Fruit fly (Drosophila melanogaster) whole organism, embryonic: ENCODE results near the gene Acyp2.

Source experiments
- CG11085 ChIP-seq: fragments of 200-800 bp; sonication (Bioruptor generic); IDR thresholded peaks from 2 replicates; pipeline ENCODE4 v1.3.6; 2022; ENCODE audit warnings: missing biosample characterization, missing genetic modification characterization
- CG11093 ChIP-seq: fragments of 200-800 bp; sonication (Bioruptor generic); IDR thresholded peaks from 3 replicates; pipeline ENCODE4 v1.3.6; 2022; ENCODE audit warnings: missing biosample characterization, missing genetic modification characterization
- CG11696 ChIP-seq: fragments of 200-800 bp; sonication (Bioruptor generic); IDR thresholded peaks from 2 replicates; pipeline ENCODE4 v1.3.6; 2022; ENCODE audit warnings: missing biosample characterization, missing genetic modification characterization
- CG13894 ChIP-seq: fragments of 200-800 bp; sonication (Bioruptor generic); optimal IDR thresholded peaks from 3 replicates; lab custom pipeline; 2018; ENCODE audit warnings: missing biosample characterization, mild to moderate bottlenecking, missing genetic modification characterization, moderate library complexity
- CG15601 ChIP-seq: fragments of 200-800 bp; sonication (Bioruptor generic); optimal IDR thresholded peaks from 3 replicates; lab custom pipeline; 2019; ENCODE audit warnings: missing biosample characterization, mild to moderate bottlenecking, missing genetic modification characterization, moderate library complexity
- CG18262 ChIP-seq: fragments of 200-800 bp; optimal IDR thresholded peaks from 3 replicates; lab custom pipeline; 2019; ENCODE audit warnings: missing biosample characterization, mild to moderate bottlenecking, missing genetic modification characterization, moderate library complexity
- CG30431 ChIP-seq: fragments of 200-800 bp; sonication (Bioruptor generic); optimal IDR thresholded peaks from 2 replicates; lab custom pipeline; 2017; ENCODE audit warnings: missing biosample characterization, missing genetic modification characterization
- CG3065 ChIP-seq: fragments of 200-800 bp; sonication (Bioruptor generic); optimal IDR thresholded peaks from 2 replicates; lab custom pipeline; 2016; ENCODE audit warnings: missing biosample characterization, missing genetic modification characterization
- CG3847 ChIP-seq: fragments of 200-800 bp; sonication (Bioruptor generic); IDR thresholded peaks from 2 replicates; pipeline ENCODE4 v1.3.6; 2022; ENCODE audit warnings: missing biosample characterization, missing genetic modification characterization
- CG6272 ChIP-seq: fragments of 200-800 bp; sonication (Bioruptor generic); IDR thresholded peaks from 2 replicates; pipeline ENCODE4 v1.3.6; 2022; ENCODE audit warnings: missing biosample characterization, missing genetic modification characterization
- CG6689 ChIP-seq: fragments of 200-800 bp; sonication (Bioruptor generic); IDR thresholded peaks from 2 replicates; pipeline ENCODE4 v1.3.6; 2022; ENCODE audit warnings: missing biosample characterization, missing genetic modification characterization
- CG7271 ChIP-seq: fragments of 200-800 bp; sonication (Bioruptor generic); optimal IDR thresholded peaks from 2 replicates; lab custom pipeline; 2018; ENCODE audit warnings: missing biosample characterization, mild to moderate bottlenecking, missing genetic modification characterization, moderate library complexity
- CG7987 ChIP-seq: fragments of 200-800 bp; sonication (Bioruptor generic); optimal IDR thresholded peaks from 2 replicates; lab custom pipeline; 2018; ENCODE audit warnings: missing biosample characterization, mild to moderate bottlenecking, missing genetic modification characterization, moderate library complexity
- CG8089 ChIP-seq: fragments of 200-800 bp; sonication (Bioruptor generic); optimal IDR thresholded peaks from 3 replicates; lab custom pipeline; 2016; ENCODE audit warnings: missing biosample characterization, missing genetic modification characterization
- CG8944 ChIP-seq: fragments of 200-800 bp; sonication (Bioruptor generic); optimal IDR thresholded peaks from 3 replicates; lab custom pipeline; 2016; ENCODE audit warnings: missing biosample characterization, missing genetic modification characterization
- Camta ChIP-seq: fragments of 200-800 bp; sonication (Bioruptor generic); optimal IDR thresholded peaks from 2 replicates; lab custom pipeline; 2016; ENCODE audit warnings: missing biosample characterization, missing genetic modification characterization
- Chrac-16 ChIP-seq: fragments of 200-800 bp; sonication (Bioruptor generic); optimal IDR thresholded peaks from 3 replicates; lab custom pipeline; 2016; ENCODE audit warnings: missing biosample characterization, missing genetic modification characterization
- CrebB ChIP-seq: fragments of 200-800 bp; sonication (Bioruptor generic); optimal IDR thresholded peaks from 3 replicates; lab custom pipeline; 2018; ENCODE audit warnings: missing biosample characterization, mild to moderate bottlenecking, missing genetic modification characterization
- D19B ChIP-seq: fragments of 200-800 bp; sonication (Bioruptor generic); optimal IDR thresholded peaks from 2 replicates; lab custom pipeline; 2017; ENCODE audit warnings: missing biosample characterization, mild to moderate bottlenecking, missing genetic modification characterization
- Dip2 ChIP-seq: fragments of 200-800 bp; sonication (Bioruptor generic); IDR thresholded peaks from 2 replicates; pipeline ENCODE4 v1.3.6; 2022; ENCODE audit warnings: missing biosample characterization, missing genetic modification characterization
- ERR ChIP-seq: fragments of 200-800 bp; sonication (Bioruptor generic); optimal IDR thresholded peaks from 2 replicates; lab custom pipeline; 2016; ENCODE audit warnings: missing biosample characterization, missing genetic modification characterization
- Ets65A ChIP-seq: fragments of 200-800 bp; sonication (Bioruptor generic); peaks from one replicate; lab custom pipeline; 2016; ENCODE audit warnings: missing biosample characterization, missing genetic modification characterization
- Gsc ChIP-seq: fragments of 200-800 bp; sonication (Bioruptor generic); IDR thresholded peaks from 2 replicates; pipeline ENCODE4 v1.3.6; 2022; ENCODE audit warnings: missing biosample characterization, missing genetic modification characterization
- HHEX ChIP-seq: fragments of 200-800 bp; sonication (Bioruptor generic); optimal IDR thresholded peaks from 3 replicates; lab custom pipeline; 2017; ENCODE audit warnings: missing biosample characterization, mild to moderate bottlenecking, missing genetic modification characterization, missing genetic modification reagents
- HLH54F ChIP-seq: fragments of 200-800 bp; sonication (Bioruptor generic); optimal IDR thresholded peaks from 3 replicates; lab custom pipeline; 2016; ENCODE audit warnings: missing biosample characterization, missing genetic modification characterization
- Hmr ChIP-seq: fragments of 200-800 bp; sonication (Bioruptor generic); optimal IDR thresholded peaks from 3 replicates; lab custom pipeline; 2017; ENCODE audit warnings: mild to moderate bottlenecking, missing biosample characterization, missing genetic modification reagents, missing genetic modification characterization
- Lpt ChIP-seq: fragments of >200 bp; optimal IDR thresholded peaks from 2 replicates; lab custom pipeline; 2018; ENCODE audit warnings: missing biosample characterization, missing genetic modification characterization
- NfI ChIP-seq: fragments of 200-800 bp; sonication (Bioruptor generic); optimal IDR thresholded peaks from 3 replicates; lab custom pipeline; 2018; ENCODE audit warnings: missing biosample characterization, mild to moderate bottlenecking, missing genetic modification characterization, moderate library complexity
- Opbp ChIP-seq: fragments of 200-800 bp; sonication (Bioruptor generic); IDR thresholded peaks from 3 replicates; pipeline ENCODE4 v1.3.6; 2022; ENCODE audit warnings: missing biosample characterization, missing genetic modification characterization; ENCODE audit not compliant: partially characterized antibody
- Poxn ChIP-seq: fragments of 200-800 bp; sonication (Bioruptor generic); IDR thresholded peaks from 2 replicates; pipeline ENCODE4 v1.3.6; 2022; ENCODE audit warnings: missing biosample characterization, missing genetic modification characterization
- Scr ChIP-seq: fragments of 200-800 bp; sonication (Bioruptor generic); IDR thresholded peaks from 2 replicates; pipeline ENCODE4 v1.3.6; 2022; ENCODE audit warnings: missing biosample characterization, missing genetic modification characterization; ENCODE audit not compliant: partially characterized antibody
- Sin3A ChIP-seq: fragments of >200 bp; optimal IDR thresholded peaks from 2 replicates; lab custom pipeline; 2018
- Sox100B ChIP-seq: fragments of 200-800 bp; sonication (Bioruptor generic); optimal IDR thresholded peaks from 3 replicates; lab custom pipeline; 2018; ENCODE audit warnings: missing biosample characterization, mild to moderate bottlenecking, missing genetic modification characterization
- TFAM ChIP-seq: fragments of 200-800 bp; sonication (Bioruptor generic); optimal IDR thresholded peaks from 2 replicates; lab custom pipeline; 2017; ENCODE audit warnings: missing biosample characterization, missing genetic modification characterization, inconsistent platforms
- Usf ChIP-seq: fragments of 200-800 bp; sonication (Bioruptor generic); optimal IDR thresholded peaks from 2 replicates; lab custom pipeline; 2017; ENCODE audit warnings: missing genotype, missing biosample characterization, missing genetic modification characterization
- cato ChIP-seq: fragments of 200-800 bp; sonication (Bioruptor generic); optimal IDR thresholded peaks from 2 replicates; lab custom pipeline; 2016; ENCODE audit warnings: missing biosample characterization, missing genetic modification characterization, borderline replicate concordance
- dpn ChIP-seq, 2 experiments: fragments of 200-800 bp; sonication (Bioruptor generic); optimal IDR thresholded peaks; 3 replicates each; lab custom pipeline; 2016; ENCODE audit warnings: missing biosample characterization in 2 of 2, missing genetic modification characterization in 2 of 2
- dysf ChIP-seq: fragments of 200-800 bp; sonication (Bioruptor generic); IDR thresholded peaks from 3 replicates; pipeline ENCODE4 v1.3.6; 2022; ENCODE audit warnings: missing biosample characterization, missing genetic modification characterization
- ham ChIP-seq: fragments of 200-800 bp; sonication (Bioruptor generic); IDR thresholded peaks from 2 replicates; pipeline ENCODE4 v1.3.6; 2022; ENCODE audit warnings: missing biosample characterization, missing genetic modification characterization
- her ChIP-seq: fragments of 200-800 bp; sonication (Bioruptor generic); optimal IDR thresholded peaks from 2 replicates; lab custom pipeline; 2016; ENCODE audit warnings: missing biosample characterization, missing genetic modification characterization
- klu ChIP-seq: fragments of 200-800 bp; sonication (Bioruptor generic); IDR thresholded peaks from 2 replicates; pipeline ENCODE4 v1.3.6; 2022; ENCODE audit warnings: missing biosample characterization, missing genetic modification characterization
- mld ChIP-seq: fragments of 200-800 bp; sonication (Bioruptor generic); IDR thresholded peaks from 3 replicates; pipeline ENCODE4 v1.3.6; 2022; ENCODE audit warnings: missing biosample characterization, missing genetic modification characterization; ENCODE audit not compliant: partially characterized antibody
- schlank ChIP-seq: fragments of 200-800 bp; sonication (Bioruptor generic); optimal IDR thresholded peaks from 2 replicates; lab custom pipeline; 2018; ENCODE audit warnings: missing biosample characterization, mild to moderate bottlenecking, missing genetic modification characterization
- shn ChIP-seq: fragments of 200-800 bp; sonication (Bioruptor generic); optimal IDR thresholded peaks from 3 replicates; lab custom pipeline; 2016; ENCODE audit warnings: missing biosample characterization, missing genetic modification characterization
- sim ChIP-seq: fragments of 200-800 bp; sonication (Bioruptor generic); IDR thresholded peaks from 2 replicates; pipeline ENCODE4 v1.3.6; 2022; ENCODE audit warnings: missing biosample characterization, missing genetic modification characterization
- sob ChIP-seq: fragments of 200-800 bp; sonication (Bioruptor generic); IDR thresholded peaks from 2 replicates; pipeline ENCODE4 v1.3.6; 2022; ENCODE audit warnings: missing biosample characterization, missing genetic modification characterization
- stwl ChIP-seq: fragments of 200-800 bp; sonication (Bioruptor generic); optimal IDR thresholded peaks from 3 replicates; lab custom pipeline; 2018; ENCODE audit warnings: missing biosample characterization, mild to moderate bottlenecking, missing genetic modification characterization, moderate library complexity
- tx ChIP-seq: fragments of 200-800 bp; sonication (Bioruptor generic); optimal IDR thresholded peaks from 2 replicates; lab custom pipeline; 2016; ENCODE audit warnings: missing biosample characterization, missing genetic modification characterization
- usp ChIP-seq: fragments of >200 bp; optimal IDR thresholded peaks from 2 replicates; lab custom pipeline; 2017; ENCODE audit warnings: missing biosample characterization, missing genetic modification characterization
- vvl ChIP-seq: fragments of 200-800 bp; sonication (Bioruptor generic); IDR thresholded peaks from 2 replicates; pipeline ENCODE4 v1.3.6; 2022; ENCODE audit warnings: missing biosample characterization, missing genetic modification characterization

Gene Acyp2

DNA sequence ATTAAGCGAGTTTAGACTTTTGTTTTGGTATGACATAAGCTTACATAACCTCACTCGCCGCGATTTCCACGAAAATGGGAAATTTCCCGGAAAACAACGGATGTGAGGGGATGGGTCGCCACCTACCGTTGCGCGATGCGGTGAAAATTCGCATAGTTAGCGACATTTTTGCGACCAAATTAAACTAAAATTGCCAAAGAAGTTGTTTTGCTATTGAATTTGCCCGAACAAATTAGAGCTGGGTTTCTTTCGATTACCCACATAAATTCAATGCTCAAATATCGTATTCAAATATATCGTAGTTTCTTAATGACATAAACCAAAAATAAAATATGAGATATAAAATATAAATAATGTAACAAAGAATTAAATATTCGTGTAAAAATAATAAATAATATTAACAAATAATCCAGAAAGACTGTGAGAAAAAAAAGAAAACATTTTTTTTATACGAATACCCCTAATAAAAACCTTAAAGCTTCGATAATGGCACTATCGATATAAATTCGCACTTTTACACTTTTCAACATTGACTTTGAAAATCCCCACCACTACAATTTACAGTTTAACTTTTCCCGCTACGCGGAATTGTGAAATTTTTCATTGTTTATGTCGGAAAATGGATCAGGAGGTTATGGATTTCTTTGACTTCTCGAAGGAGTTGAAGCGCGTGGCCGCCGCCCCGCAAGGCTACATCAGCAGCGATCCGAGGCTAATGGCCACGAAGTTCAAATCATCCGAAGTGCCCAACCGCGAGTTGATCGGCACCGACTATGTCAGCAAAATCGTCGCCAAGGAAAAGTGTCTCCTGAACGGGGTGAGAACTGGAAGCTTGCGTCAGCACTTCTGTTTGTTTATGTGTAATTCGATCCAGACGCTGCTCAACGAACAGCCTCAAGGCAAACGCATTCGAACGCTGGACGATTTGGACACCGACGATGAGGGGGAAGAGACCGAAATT lies 44.7 kb downstream of the Acyp2 start, which contains the start of the genes ND-23 and spn-E (continued):
- TF ChIP-seq klu (GFP tag; lab: Robert Waterston, UW) (no peak), CrebB (no peak), Hmr (GFP tag; lab: Kevin White, UChicago) (peak; percentile 57), CG30431 (no peak), CG7987 (no peak), tx (GFP tag; lab: Kevin White, UChicago) (no peak), ham (no peak), Opbp (peak; percentile 42; the same call in 1 of the 3 replicates), CG11696 (GFP tag; lab: Robert Waterston, UW) (no peak), CG6689 (GFP tag; lab: Robert Waterston, UW) (peak; percentile 57; the same call in 1 of the 2 replicates), mld (peak; percentile 60; the same call in 1 of the 3 replicates), Usf (GFP tag; lab: Kevin White, UChicago) (no peak), stwl (tag; lab: Kevin White, UChicago) (peak; percentile 79), CG13894 (tag; lab: Kevin White, UChicago) (no peak), CG3847 (GFP tag; lab: Robert Waterston, UW) (peak; percentile 63), NfI (peak; percentile 52), Gsc (no peak), Scr (GFP tag; lab: Robert Waterston, UW) (peak; percentile 88), vvl (peak; percentile 57), HHEX (GFP tag; lab: Kevin White, UChicago) (no peak), Ets65A (GFP tag; lab: Kevin White, UChicago) (no peak), CG8089 (no peak), TFAM (GFP tag; lab: Kevin White, UChicago) (no peak), CG7271 (tag; lab: Kevin White, UChicago) (peak; percentile 3), dpn (GFP tag; optimal IDR thresholded peaks at IDR 0.05; lab: Kevin White, UChicago) (peak in 1 of 2 experiments; percentile 60), Sin3A (lab: Kevin White, UChicago) (no peak), CG15601 (no peak), shn (GFP tag; lab: Kevin White, UChicago) (no peak), CG18262 (tag; lab: Kevin White, UChicago) (peak; percentile 69), Lpt (GFP tag; lab: Kevin White, UChicago) (no peak), CG11085 (GFP tag; lab: Robert Waterston, UW) (0 out of 2 replicates have a peak, but pooled peaks have one; percentile 23), ERR (no peak), Dip2 (no peak), her (no peak), Sox100B (GFP tag; lab: Kevin White, UChicago) (peak; percentile 54), sim (GFP tag; lab: Robert Waterston, UW) (no peak), cato (GFP tag; lab: Kevin White, UChicago) (no peak), CG6272 (GFP tag; lab: Robert Waterston, UW) (no peak; the same call in 1 of the 2 replicates), Chrac-16 (GFP tag; lab: Kevin White, UChicago) (peak; percentile 60), sob (GFP tag; lab: Robert Waterston, UW) (0 out of 2 replicates have a peak, but pooled peaks have one; percentile 58), CG8944 (GFP tag; lab: Kevin White, UChicago) (no peak), dysf (GFP tag; lab: Robert Waterston, UW) (peak; percentile 16; the same call in 1 of the 3 replicates), Camta (GFP tag; lab: Kevin White, UChicago) (no peak), Poxn (GFP tag; lab: Robert Waterston, UW) (no peak), CG11093 (GFP tag; lab: Robert Waterston, UW) (no peak), HLH54F (GFP tag; lab: Kevin White, UChicago) (no peak), D19B (GFP tag; lab: Kevin White, UChicago) (no peak), usp (GFP tag; lab: Kevin White, UChicago) (no peak), CG3065 (GFP tag; lab: Kevin White, UChicago) (no peak), schlank (no peak)
